Worm (Caenorhabditis elegans) whole organism, mixed stage, embryonic: ENCODE data around the gene F42A9.11.

Experiments
- M03D4.4 ChIP-seq: sonication (generic microtip); optimal IDR thresholded peaks from 2 replicates; lab custom pipeline; 2017; ENCODE audit warnings: mild to moderate bottlenecking, missing genetic modification characterization, missing compliant biosample characterization
- bed-3 ChIP-seq: fragments of 200-800 bp; sonication (Bioruptor generic); optimal IDR thresholded peaks from 3 replicates; lab custom pipeline; 2018; ENCODE audit warnings: mild to moderate bottlenecking, missing genetic modification characterization, moderate library complexity, missing compliant biosample characterization
- blmp-1 ChIP-seq: fragments of 150-350 bp; optimal IDR thresholded peaks from 2 replicates; lab custom pipeline; 2014; ENCODE audit warnings: missing biosample characterization, missing genetic modification characterization
- ceh-39 ChIP-seq: fragments of 150-350 bp; optimal IDR thresholded peaks from 2 replicates; lab custom pipeline; 2014; ENCODE audit warnings: missing biosample characterization, missing genetic modification characterization
- ceh-83 ChIP-seq: fragments of 200-800 bp; sonication (Bioruptor generic); optimal IDR thresholded peaks from 2 replicates; lab custom pipeline; 2018; ENCODE audit warnings: mild to moderate bottlenecking, missing genetic modification characterization, missing compliant biosample characterization
- cnd-1 ChIP-seq: fragments of 200-800 bp; sonication (Bioruptor generic); optimal IDR thresholded peaks from 2 replicates; lab custom pipeline; 2018; ENCODE audit warnings: mild to moderate bottlenecking, missing genetic modification characterization, missing compliant biosample characterization
- drap-1 ChIP-seq: fragments of 200-800 bp; sonication (Bioruptor generic); optimal IDR thresholded peaks from 3 replicates; lab custom pipeline; 2018; ENCODE audit warnings: mild to moderate bottlenecking, missing genetic modification characterization, missing compliant biosample characterization
- elt-1 ChIP-seq: sonication (generic microtip); optimal IDR thresholded peaks from 2 replicates; lab custom pipeline; 2017; ENCODE audit warnings: missing genetic modification characterization, mild to moderate bottlenecking, missing compliant biosample characterization, antibody characterized with exemption, moderate library complexity, borderline replicate concordance; ENCODE audit not compliant: insufficient read depth
- elt-3 ChIP-seq: fragments of 150-350 bp; optimal IDR thresholded peaks from 2 replicates; lab custom pipeline; 2014; ENCODE audit warnings: missing biosample characterization, missing genetic modification characterization
- ham-2 ChIP-seq: fragments of 200-800 bp; sonication (Bioruptor generic); optimal IDR thresholded peaks from 2 replicates; lab custom pipeline; 2018; ENCODE audit warnings: mild to moderate bottlenecking, missing genetic modification characterization, missing compliant biosample characterization
- hlh-1 ChIP-seq: fragments of 150-350 bp; optimal IDR thresholded peaks from 2 replicates; lab custom pipeline; 2014; ENCODE audit warnings: missing biosample characterization, missing genetic modification reagents, missing genetic modification characterization
- lin-13 ChIP-seq: fragments of 150-350 bp; optimal IDR thresholded peaks from 2 replicates; lab custom pipeline; 2014; ENCODE audit warnings: missing biosample characterization, missing genetic modification characterization
- lin-32 ChIP-seq: fragments of 200-800 bp; sonication (Bioruptor generic); optimal IDR thresholded peaks from 2 replicates; lab custom pipeline; 2018; ENCODE audit warnings: mild to moderate bottlenecking, missing genetic modification characterization, missing compliant biosample characterization
- lsy-2 ChIP-seq: fragments of 150-350 bp; optimal IDR thresholded peaks from 2 replicates; lab custom pipeline; 2014; ENCODE audit warnings: missing biosample characterization, missing genetic modification characterization
- mep-1 ChIP-seq: fragments of 150-350 bp; optimal IDR thresholded peaks from 2 replicates; lab custom pipeline; 2017; ENCODE audit warnings: missing biosample characterization, missing genetic modification reagents, missing genetic modification characterization, inconsistent platforms
- mls-2 ChIP-seq: sonication (generic microtip); optimal IDR thresholded peaks from 2 replicates; lab custom pipeline; 2016; ENCODE audit warnings: mild to moderate bottlenecking, missing genetic modification characterization, moderate library complexity, missing compliant biosample characterization
- nhr-12 ChIP-seq: fragments of 150-350 bp; optimal IDR thresholded peaks from 2 replicates; lab custom pipeline; 2014; ENCODE audit warnings: missing biosample characterization, missing genetic modification characterization
- nhr-2 ChIP-seq: fragments of 150-350 bp; optimal IDR thresholded peaks from 2 replicates; lab custom pipeline; 2014; ENCODE audit warnings: missing biosample characterization, missing genetic modification characterization
- nhr-237 ChIP-seq: fragments of 150-350 bp; optimal IDR thresholded peaks from 2 replicates; lab custom pipeline; 2014; ENCODE audit warnings: missing biosample characterization, missing genetic modification characterization
- nhr-76 ChIP-seq: sonication (generic microtip); optimal IDR thresholded peaks from 2 replicates; lab custom pipeline; 2017; ENCODE audit warnings: missing biosample characterization, missing genetic modification characterization
- pha-4 ChIP-seq: fragments of 150-350 bp; optimal IDR thresholded peaks from 2 replicates; lab custom pipeline; 2018; ENCODE audit warnings: missing biosample characterization, missing genetic modification reagents, missing genetic modification characterization
- sem-2 ChIP-seq: fragments of 200-800 bp; sonication (Bioruptor generic); optimal IDR thresholded peaks from 2 replicates; lab custom pipeline; 2018; ENCODE audit warnings: mild to moderate bottlenecking, missing genetic modification characterization, missing compliant biosample characterization
- unc-120 ChIP-seq: sonication (generic microtip); optimal IDR thresholded peaks from 2 replicates; lab custom pipeline; 2017; ENCODE audit warnings: missing genetic modification characterization, missing compliant biosample characterization; ENCODE audit not compliant: poor library complexity, severe bottlenecking
- unc-39 ChIP-seq: fragments of 150-350 bp; optimal IDR thresholded peaks from 2 replicates; lab custom pipeline; 2014; ENCODE audit warnings: missing biosample characterization, missing genetic modification characterization
- unc-62 ChIP-seq: fragments of 150-350 bp; optimal IDR thresholded peaks from 2 replicates; lab custom pipeline; 2014; ENCODE audit warnings: missing biosample characterization, missing genetic modification reagents, missing genetic modification characterization
- zip-8 ChIP-seq: fragments of 150-350 bp; optimal IDR thresholded peaks from 2 replicates; lab custom pipeline; 2014; ENCODE audit warnings: missing biosample characterization, missing genetic modification characterization
- ztf-11 ChIP-seq: fragments of 150-350 bp; optimal IDR thresholded peaks from 2 replicates; lab custom pipeline; 2014; ENCODE audit warnings: missing biosample characterization, missing genetic modification characterization

The F42A9.11 gene

ce11 chrIV:8665778-8666177 is 38.3 kb downstream of the F42A9.11 start:
- no peak for TF ChIP-seq ztf-11 (tag; lab: Kevin White, UChicago)
- TF ChIP-seq bed-3, result no peak
- TF ChIP-seq unc-62 (GFP tag; lab: Kevin White, UChicago), result no peak
- no peak for TF ChIP-seq ceh-39 (tag; lab: Kevin White, UChicago)
- no peak for TF ChIP-seq pha-4 (tag; lab: Kevin White, UChicago)
- no peak for TF ChIP-seq elt-3
- no peak for TF ChIP-seq mep-1 (tag; lab: Kevin White, UChicago)
- TF ChIP-seq M03D4.4 (tag; lab: Kevin White, UChicago), result no peak
- no peak for TF ChIP-seq unc-120 (tag; lab: Kevin White, UChicago)
- no peak for TF ChIP-seq cnd-1
- no peak for TF ChIP-seq ceh-83
- TF ChIP-seq elt-1 (tag; lab: Kevin White, UChicago), result no peak
- TF ChIP-seq hlh-1, result no peak
- TF ChIP-seq blmp-1 (tag; lab: Kevin White, UChicago), result no peak
- no peak for TF ChIP-seq lin-32 (GFP tag; lab: Kevin White, UChicago)
- no peak for TF ChIP-seq nhr-2
- TF ChIP-seq nhr-12 (tag; lab: Kevin White, UChicago), result no peak
- no peak for TF ChIP-seq ham-2 (GFP tag; lab: Kevin White, UChicago)
- TF ChIP-seq zip-8 (tag; lab: Kevin White, UChicago), result no peak
- no peak for TF ChIP-seq nhr-76
- TF ChIP-seq, all 35 proteins: peak for 0

ce11 chrIV:8668635-8669034 is 41.2 kb downstream of the F42A9.11 start, which contains the start of gene cdh-5:
Gene cdh-5, plus strand, starts transcription at chrIV:8668935.
- TF ChIP-seq sem-2 (GFP tag; lab: Kevin White, UChicago), result no peak
- no peak for TF ChIP-seq ceh-39 (tag; lab: Kevin White, UChicago)
- no peak for TF ChIP-seq cnd-1
- no peak for TF ChIP-seq ham-2 (GFP tag; lab: Kevin White, UChicago)
- no peak for TF ChIP-seq M03D4.4 (tag; lab: Kevin White, UChicago)
- TF ChIP-seq blmp-1 (tag; lab: Kevin White, UChicago), result no peak

- TF ChIP-seq nhr-2, result no peak
- TF ChIP-seq cnd-1, result no peak
- no peak for TF ChIP-seq ceh-39 (tag; lab: Kevin White, UChicago)
- no peak for TF ChIP-seq unc-39 (tag; lab: Kevin White, UChicago)
- no peak for TF ChIP-seq nhr-12 (tag; lab: Kevin White, UChicago)
- no peak for TF ChIP-seq drap-1 (GFP tag; lab: Kevin White, UChicago)
- no peak for TF ChIP-seq ham-2 (GFP tag; lab: Kevin White, UChicago)
- no peak for TF ChIP-seq mep-1 (tag; lab: Kevin White, UChicago)
Observed at ce11 chrIV:8673733-8674375, 46.4 kb downstream of the F42A9.11 start.

ce11 chrIV:8677303-8677702 is 49.9 kb downstream of the F42A9.11 start, which contains the start of gene F08B4.8:
Gene F08B4.8, plus strand, starts transcription at chrIV:8677603.
- TF ChIP-seq nhr-237 (tag; lab: Kevin White, UChicago), result no peak
- no peak for TF ChIP-seq drap-1 (GFP tag; lab: Kevin White, UChicago)
- TF ChIP-seq nhr-76, result no peak
- no peak for TF ChIP-seq pha-4 (tag; lab: Kevin White, UChicago)
- TF ChIP-seq lsy-2 (tag; lab: Kevin White, UChicago), result no peak
- no peak for TF ChIP-seq mep-1 (tag; lab: Kevin White, UChicago)
- no peak for TF ChIP-seq lin-32 (GFP tag; lab: Kevin White, UChicago)
- TF ChIP-seq ham-2 (GFP tag; lab: Kevin White, UChicago), result no peak
- no peak for TF ChIP-seq mls-2 (tag; lab: Kevin White, UChicago)
- TF ChIP-seq nhr-12 (tag; lab: Kevin White, UChicago), result no peak
- no peak for TF ChIP-seq unc-39 (tag; lab: Kevin White, UChicago)
- TF ChIP-seq cnd-1, result no peak
- no peak for TF ChIP-seq lin-13 (tag; lab: Kevin White, UChicago)
